Worm (Caenorhabditis elegans) whole organism, L2 larva: ENCODE data around the gene ZK377.15.

Experiments
- C34F6.9 ChIP-seq: fragments of 150-350 bp; optimal IDR thresholded peaks from 2 replicates; lab custom pipeline; 2014; ENCODE audit warnings: missing biosample characterization, missing genetic modification characterization
- Y55F3AM.14 ChIP-seq: fragments of 200-800 bp; sonication (Bioruptor generic); optimal IDR thresholded peaks from 2 replicates; lab custom pipeline; 2018; ENCODE audit warnings: mild to moderate bottlenecking, missing genetic modification characterization, missing compliant biosample characterization
- ZK546.5 ChIP-seq: sonication (generic microtip); optimal IDR thresholded peaks from 2 replicates; lab custom pipeline; 2017; ENCODE audit warnings: missing biosample characterization, missing genetic modification characterization
- aly-2 ChIP-seq: fragments of 150-350 bp; optimal IDR thresholded peaks from 2 replicates; lab custom pipeline; 2014; ENCODE audit warnings: missing biosample characterization, missing genetic modification characterization
- ceh-82 ChIP-seq: fragments of 150-350 bp; optimal IDR thresholded peaks from 2 replicates; lab custom pipeline; 2014; ENCODE audit warnings: missing biosample characterization, missing genetic modification characterization
- crh-2 ChIP-seq: sonication (generic microtip); optimal IDR thresholded peaks from 2 replicates; lab custom pipeline; 2017; ENCODE audit warnings: missing biosample characterization, missing genetic modification characterization
- dmd-4 ChIP-seq: sonication (generic microtip); optimal IDR thresholded peaks from 2 replicates; lab custom pipeline; 2017; ENCODE audit warnings: missing biosample characterization, missing genetic modification characterization
- egl-27 ChIP-seq: sonication (generic microtip); optimal IDR thresholded peaks from 3 replicates; lab custom pipeline; 2017; ENCODE audit warnings: missing biosample characterization, missing genetic modification reagents, missing genetic modification characterization
- elt-3 ChIP-seq: sonication (generic microtip); optimal IDR thresholded peaks from 2 replicates; lab custom pipeline; 2017; ENCODE audit warnings: missing biosample characterization, missing genetic modification characterization
- fos-1 ChIP-seq: fragments of 150-350 bp; optimal IDR thresholded peaks from 2 replicates; lab custom pipeline; 2014; ENCODE audit warnings: missing biosample characterization, missing genetic modification characterization
- gmeb-1 ChIP-seq: fragments of 150-350 bp; optimal IDR thresholded peaks from 2 replicates; lab custom pipeline; 2014; ENCODE audit warnings: missing biosample characterization, missing genetic modification characterization
- lin-11 ChIP-seq: fragments of 150-350 bp; sonication (generic microtip); optimal IDR thresholded peaks from 2 replicates; lab custom pipeline; 2014; ENCODE audit warnings: missing biosample characterization, missing genetic modification characterization, inconsistent platforms, mixed read lengths
- lin-13 ChIP-seq: fragments of 150-350 bp; optimal IDR thresholded peaks from 2 replicates; lab custom pipeline; 2014; ENCODE audit warnings: missing biosample characterization, missing genetic modification reagents, missing genetic modification characterization
- lin-39 ChIP-seq: fragments of 150-350 bp; optimal IDR thresholded peaks from 2 replicates; lab custom pipeline; 2014; ENCODE audit warnings: missing biosample characterization, missing genetic modification reagents, missing genetic modification characterization
- mab-5 ChIP-seq: fragments of 150-350 bp; optimal IDR thresholded peaks from 2 replicates; lab custom pipeline; 2014; ENCODE audit warnings: missing biosample characterization, missing genetic modification characterization
- mdl-1 ChIP-seq, 2 experiments: fragments of 150-350 bp in 1 of 2; sonication (generic microtip) in 1 of 2; optimal IDR thresholded peaks; 2 replicates each; lab custom pipeline; 2017; ENCODE audit warnings: missing biosample characterization in 2 of 2, missing genetic modification characterization in 2 of 2
- nhr-129 ChIP-seq: fragments of 150-350 bp; optimal IDR thresholded peaks from 2 replicates; lab custom pipeline; 2014; ENCODE audit warnings: missing biosample characterization, missing genetic modification characterization
- nhr-237 ChIP-seq: fragments of 150-350 bp; optimal IDR thresholded peaks from 2 replicates; lab custom pipeline; 2014; ENCODE audit warnings: missing biosample characterization, missing genetic modification characterization
- nhr-6 ChIP-seq: fragments of 150-350 bp; optimal IDR thresholded peaks from 2 replicates; lab custom pipeline; 2014; ENCODE audit warnings: missing biosample characterization, missing genetic modification characterization
- nhr-77 ChIP-seq: fragments of 150-350 bp; optimal IDR thresholded peaks from 2 replicates; lab custom pipeline; 2014; ENCODE audit warnings: missing biosample characterization, missing genetic modification characterization
- sem-4 ChIP-seq: fragments of 150-350 bp; optimal IDR thresholded peaks from 2 replicates; lab custom pipeline; 2014; ENCODE audit warnings: missing biosample characterization, missing genetic modification reagents, missing genetic modification characterization
- skn-1 ChIP-seq: sonication (generic microtip); optimal IDR thresholded peaks from 2 replicates; lab custom pipeline; 2017; ENCODE audit warnings: missing biosample characterization, missing genetic modification characterization
- sma-9 ChIP-seq, 2 experiments: fragments of 150-350 bp in 1 of 2; sonication (generic microtip) in 1 of 2; optimal IDR thresholded peaks; 2 replicates each; lab custom pipeline; 2014 to 2016; ENCODE audit warnings: missing genetic modification characterization in 2 of 2, mild to moderate bottlenecking in 1 of 2, missing biosample characterization in 1 of 2, missing compliant biosample characterization in 1 of 2, missing genetic modification reagents in 1 of 2, moderate library complexity in 1 of 2
- unc-39 ChIP-seq: fragments of 150-350 bp; optimal IDR thresholded peaks from 2 replicates; lab custom pipeline; 2014; ENCODE audit warnings: missing biosample characterization, missing genetic modification characterization
- unc-55 ChIP-seq: fragments of 150-350 bp; sonication (generic microtip); optimal IDR thresholded peaks from 3 replicates; lab custom pipeline; 2014; ENCODE audit warnings: missing biosample characterization, missing genetic modification reagents, missing genetic modification characterization
- zag-1 ChIP-seq: fragments of 150-350 bp; optimal IDR thresholded peaks from 2 replicates; lab custom pipeline; 2014; ENCODE audit warnings: missing biosample characterization, missing genetic modification characterization
- ztf-1 ChIP-seq: fragments of 200-800 bp; sonication (Bioruptor generic); conservative IDR thresholded peaks from 2 replicates; pipeline ENCODE4 v1.3.6; 2022; ENCODE audit warnings: missing genetic modification characterization, missing compliant biosample characterization
- ztf-4 ChIP-seq: fragments of 150-350 bp; optimal IDR thresholded peaks from 2 replicates; lab custom pipeline; 2014; ENCODE audit warnings: missing biosample characterization, missing genetic modification characterization

The ZK377.15 gene

ce11 chrX:3506556-3506955 lies 40.9 kb upstream of the ZK377.15 start:
- TF ChIP-seq unc-39: no peak
- TF ChIP-seq fos-1 (tag; lab: Kevin White, UChicago): peak; percentile 84
- no peak for TF ChIP-seq ZK546.5 (tag; lab: Kevin White, UChicago)
- TF ChIP-seq, all 48 proteins: peak for 1

ce11 chrX:3505062-3505461 lies 39.4 kb upstream of the ZK377.15 start:
- TF ChIP-seq lin-11 (no peak), fos-1 (tag; lab: Kevin White, UChicago) (peak; percentile 77)

- TF ChIP-seq crh-2 (tag; lab: Kevin White, UChicago) (no peak), aly-2 (tag; lab: Kevin White, UChicago) (no peak), ceh-82 (tag; lab: Kevin White, UChicago) (no peak), ztf-4 (tag; lab: Kevin White, UChicago) (no peak), nhr-77 (tag; lab: Kevin White, UChicago) (no peak), C34F6.9 (no peak), nhr-237 (no peak), Y55F3AM.14 (GFP tag; lab: Kevin White, UChicago) (no peak), sma-9 (GFP tag; optimal IDR thresholded peaks at IDR 0.05; lab: Kevin White, UChicago) (no peak), sma-9 (tag; optimal IDR thresholded peaks at IDR 0.05; lab: Kevin White, UChicago) (no peak), fos-1 (tag; lab: Kevin White, UChicago) (no peak), mab-5 (tag; lab: Kevin White, UChicago) (no peak), egl-27 (no peak)
- TF ChIP-seq, all 48 proteins: peak for 0
Measured at ce11 chrX:3503025-3503424, 37.3 kb upstream of the ZK377.15 start.

ce11 chrX:3500903-3501302 lies 35.2 kb upstream of the ZK377.15 start:
- peak; percentile 58 for TF ChIP-seq crh-2 (tag; lab: Kevin White, UChicago)
- no peak for TF ChIP-seq nhr-237
- peak; percentile 99 for TF ChIP-seq fos-1 (tag; lab: Kevin White, UChicago)
- no peak for TF ChIP-seq unc-55 (GFP tag; lab: Kevin White, UChicago)
- TF ChIP-seq sma-9 (GFP tag; optimal IDR thresholded peaks at IDR 0.05; lab: Kevin White, UChicago): peak; percentile 7
- TF ChIP-seq sma-9 (tag; optimal IDR thresholded peaks at IDR 0.05; lab: Kevin White, UChicago): no peak
- TF ChIP-seq nhr-6 (tag; lab: Kevin White, UChicago): no peak
- TF ChIP-seq lin-13: no peak

- TF ChIP-seq gmeb-1 (tag; lab: Kevin White, UChicago) (no peak), elt-3 (tag; lab: Kevin White, UChicago) (no peak), Y55F3AM.14 (GFP tag; lab: Kevin White, UChicago) (no peak), mdl-1 (tag; optimal IDR thresholded peaks at IDR 0.05; lab: Kevin White, UChicago) (no peak), skn-1 (tag; lab: Kevin White, UChicago) (no peak), ztf-1 (GFP tag; lab: Robert Waterston, UW) (no peak), nhr-129 (tag; lab: Kevin White, UChicago) (no peak)
Measured at ce11 chrX:3500357-3500756, 34.7 kb upstream of the ZK377.15 start.

ce11 chrX:3499867-3500266 lies 34.2 kb upstream of the ZK377.15 start:
- no peak for TF ChIP-seq aly-2 (tag; lab: Kevin White, UChicago)
- peak; percentile 70 for TF ChIP-seq fos-1 (tag; lab: Kevin White, UChicago)
- TF ChIP-seq crh-2 (tag; lab: Kevin White, UChicago): peak; percentile 30
- TF ChIP-seq ztf-4 (tag; lab: Kevin White, UChicago): no peak
- TF ChIP-seq unc-39: no peak

ce11 chrX:3498953-3499352 lies 33.3 kb upstream of the ZK377.15 start, which contains the start of gene C12D12.1:
Gene C12D12.1 (plus strand): TSS chrX:3499253.
- TF ChIP-seq ztf-1 (GFP tag; lab: Robert Waterston, UW) (no peak), fos-1 (tag; lab: Kevin White, UChicago) (peak; percentile 24), lin-39 (tag; lab: Kevin White, UChicago) (no peak), zag-1 (tag; lab: Kevin White, UChicago) (no peak), sem-4 (tag; lab: Kevin White, UChicago) (no peak), unc-39 (no peak), egl-27 (no peak), dmd-4 (tag; lab: Kevin White, UChicago) (no peak)
